Worm (Caenorhabditis elegans) whole organism, L4 larva: ENCODE results near the gene chup-1.

Source experiments
- T20F7.1 ChIP-seq: fragments of 200-800 bp; sonication (Bioruptor generic); optimal IDR thresholded peaks from 2 replicates; lab custom pipeline; 2018; ENCODE audit warnings: mild to moderate bottlenecking, missing genetic modification characterization, missing compliant biosample characterization
- T26A8.4 ChIP-seq: fragments of 200-800 bp; sonication (Bioruptor generic); IDR thresholded peaks from 2 replicates; pipeline ENCODE4 v1.3.6; 2022; ENCODE audit warnings: missing genetic modification characterization, missing compliant biosample characterization
- Y105C5A.15 ChIP-seq: fragments of 200-800 bp; sonication (Bioruptor generic); IDR thresholded peaks from 2 replicates; pipeline ENCODE4 v1.3.6; 2022; ENCODE audit warnings: missing genetic modification characterization, missing compliant biosample characterization
- Y5F2A.4 ChIP-seq: fragments of 200-800 bp; sonication (Bioruptor generic); optimal IDR thresholded peaks from 2 replicates; lab custom pipeline; 2018; ENCODE audit warnings: mild to moderate bottlenecking, missing genetic modification characterization, missing compliant biosample characterization
- Y75B8A.6 ChIP-seq: fragments of 200-800 bp; sonication (Bioruptor generic); IDR thresholded peaks from 2 replicates; pipeline ENCODE4 v1.3.6; 2022; ENCODE audit warnings: missing genetic modification reagents, missing genetic modification characterization, missing compliant biosample characterization
- ZK546.5 ChIP-seq, 2 experiments: sonication (generic microtip); optimal IDR thresholded peaks; 2 replicates each; lab custom pipeline; 2017; ENCODE audit warnings: missing biosample characterization in 2 of 2, missing genetic modification characterization in 2 of 2
- aha-1 ChIP-seq: fragments of 150-350 bp; peaks from one replicate; lab custom pipeline; 2014; ENCODE audit warnings: missing biosample characterization, missing genetic modification characterization
- ctbp-1 ChIP-seq: fragments of 200-800 bp; sonication (Bioruptor generic); IDR thresholded peaks from 2 replicates; pipeline ENCODE4 v1.3.6; 2022; ENCODE audit warnings: missing genetic modification reagents, missing genetic modification characterization, missing compliant biosample characterization
- daf-16 ChIP-seq, 3 experiments: sonication (generic microtip); optimal IDR thresholded peaks; 2 replicates each; lab custom pipeline; 2016 to 2017; ENCODE audit warnings: missing genetic modification characterization in 3 of 3, missing genetic modification reagents in 3 of 3, mild to moderate bottlenecking in 2 of 3, missing compliant biosample characterization in 2 of 3, missing biosample characterization in 1 of 3, moderate library complexity in 1 of 3
- daf-19 ChIP-seq: fragments of 200-800 bp; sonication (Bioruptor generic); conservative IDR thresholded peaks from 2 replicates; pipeline ENCODE4 v1.3.6; 2022; ENCODE audit warnings: missing genetic modification characterization, missing compliant biosample characterization
- dmd-6 ChIP-seq: fragments of 200-800 bp; sonication (Bioruptor generic); IDR thresholded peaks from 2 replicates; pipeline ENCODE4 v1.3.6; 2022; ENCODE audit warnings: missing genetic modification reagents, missing genetic modification characterization, missing compliant biosample characterization
- dmd-8 ChIP-seq: fragments of 200-800 bp; sonication (Bioruptor generic); IDR thresholded peaks from 2 replicates; pipeline ENCODE4 v1.3.6; 2022; ENCODE audit warnings: missing genetic modification characterization, missing compliant biosample characterization
- dmd-9 ChIP-seq: fragments of 200-800 bp; sonication (Bioruptor generic); IDR thresholded peaks from 2 replicates; pipeline ENCODE4 v1.3.6; 2022; ENCODE audit warnings: missing genetic modification reagents, missing genetic modification characterization, missing compliant biosample characterization
- dpl-1 ChIP-seq: fragments of 150-350 bp; optimal IDR thresholded peaks from 2 replicates; lab custom pipeline; 2014; ENCODE audit warnings: missing biosample characterization, missing genetic modification reagents, missing genetic modification characterization
- duxl-1 ChIP-seq: sonication (generic microtip); optimal IDR thresholded peaks from 2 replicates; lab custom pipeline; 2016; ENCODE audit warnings: mild to moderate bottlenecking, missing genetic modification characterization, moderate library complexity, missing compliant biosample characterization; ENCODE audit not compliant: poor library complexity
- dve-1 ChIP-seq: sonication (generic microtip); optimal IDR thresholded peaks from 2 replicates; lab custom pipeline; 2017; ENCODE audit warnings: antibody characterized with exemption, mild to moderate bottlenecking, missing genetic modification characterization, missing compliant biosample characterization; ENCODE audit not compliant: insufficient read depth
- egl-43 ChIP-seq: fragments of 200-800 bp; sonication (Bioruptor generic); IDR thresholded peaks from 2 replicates; pipeline ENCODE4 v1.3.6; 2022; ENCODE audit warnings: missing genetic modification reagents, missing genetic modification characterization, missing compliant biosample characterization
- hlh-30 ChIP-seq: sonication (generic microtip); optimal IDR thresholded peaks from 2 replicates; lab custom pipeline; 2017; ENCODE audit warnings: antibody characterized with exemption, mild to moderate bottlenecking, missing genetic modification characterization, missing compliant biosample characterization; ENCODE audit not compliant: insufficient read depth
- hmg-1.1 ChIP-seq: fragments of 200-800 bp; sonication (Bioruptor generic); IDR thresholded peaks from 2 replicates; pipeline ENCODE4 v1.3.6; 2022; ENCODE audit warnings: missing genetic modification reagents, missing genetic modification characterization, missing compliant biosample characterization
- jun-1 ChIP-seq: fragments of 150-350 bp; optimal IDR thresholded peaks from 2 replicates; lab custom pipeline; 2014; ENCODE audit warnings: missing biosample characterization, missing genetic modification reagents, missing genetic modification characterization
- lim-7 ChIP-seq: fragments of 200-800 bp; sonication (Bioruptor generic); IDR thresholded peaks from 2 replicates; pipeline ENCODE4 v1.3.6; 2022; ENCODE audit warnings: missing genetic modification characterization, missing compliant biosample characterization
- lin-13 ChIP-seq: fragments of 150-350 bp; optimal IDR thresholded peaks from 2 replicates; lab custom pipeline; 2014; ENCODE audit warnings: missing biosample characterization, missing genetic modification reagents, missing genetic modification characterization
- lin-15B ChIP-seq: fragments of 150-350 bp; sonication (generic microtip); optimal IDR thresholded peaks from 3 replicates; lab custom pipeline; 2014; ENCODE audit warnings: missing biosample characterization, missing genetic modification characterization
- lin-38 ChIP-seq: fragments of 200-800 bp; sonication (Bioruptor generic); IDR thresholded peaks from 2 replicates; pipeline ENCODE4 v1.3.6; 2022; ENCODE audit warnings: missing genetic modification reagents, missing genetic modification characterization, missing compliant biosample characterization
- madf-5 ChIP-seq, 2 experiments: fragments of 200-800 bp; sonication (Bioruptor generic); IDR thresholded peaks; 2 replicates each; pipeline ENCODE4 v1.3.6; 2022; ENCODE audit warnings: missing compliant biosample characterization in 2 of 2, missing genetic modification characterization in 2 of 2
- madf-9 ChIP-seq: fragments of 200-800 bp; sonication (Bioruptor generic); conservative IDR thresholded peaks from 2 replicates; pipeline ENCODE4 v1.3.6; 2022; ENCODE audit warnings: missing genetic modification reagents, missing genetic modification characterization, missing compliant biosample characterization
- mdt-29 ChIP-seq: fragments of 200-800 bp; sonication (Bioruptor generic); IDR thresholded peaks from 2 replicates; pipeline ENCODE4 v1.3.6; 2022; ENCODE audit warnings: missing genetic modification reagents, missing genetic modification characterization, missing compliant biosample characterization
- mep-1 ChIP-seq: fragments of 150-350 bp; sonication (generic microtip); optimal IDR thresholded peaks from 3 replicates; lab custom pipeline; 2014; ENCODE audit warnings: missing biosample characterization, missing genetic modification characterization
- mxl-3 ChIP-seq: fragments of 200-800 bp; sonication (Bioruptor generic); optimal IDR thresholded peaks from 2 replicates; lab custom pipeline; 2018; ENCODE audit warnings: mild to moderate bottlenecking, missing genetic modification characterization, missing compliant biosample characterization
- nhr-102 ChIP-seq: sonication (generic microtip); optimal IDR thresholded peaks from 2 replicates; lab custom pipeline; 2016; ENCODE audit warnings: mild to moderate bottlenecking, missing genetic modification characterization, moderate library complexity, missing compliant biosample characterization
- nhr-11 ChIP-seq: fragments of 150-350 bp; optimal IDR thresholded peaks from 2 replicates; lab custom pipeline; 2014; ENCODE audit warnings: missing biosample characterization, missing genetic modification characterization
- nhr-111 ChIP-seq: fragments of 200-800 bp; sonication (Bioruptor generic); optimal IDR thresholded peaks from 2 replicates; lab custom pipeline; 2018; ENCODE audit warnings: mild to moderate bottlenecking, missing genetic modification characterization, missing compliant biosample characterization
- nhr-41 ChIP-seq: fragments of 200-800 bp; sonication (Bioruptor generic); IDR thresholded peaks from 2 replicates; pipeline ENCODE4 v1.3.6; 2022; ENCODE audit warnings: missing genetic modification reagents, missing genetic modification characterization, missing compliant biosample characterization
- nhr-48 ChIP-seq: sonication (generic microtip); optimal IDR thresholded peaks from 2 replicates; lab custom pipeline; 2016; ENCODE audit warnings: mild to moderate bottlenecking, missing genetic modification characterization, missing compliant biosample characterization
- pha-4 ChIP-seq, 2 experiments: fragments of 150-350 bp in 1 of 2; fragments of 200-800 bp in 1 of 2; sonication (Bioruptor generic) in 1 of 2; IDR thresholded peaks in 1 of 2; optimal IDR thresholded peaks in 1 of 2; 2 replicates each; pipeline versions ENCODE4 v1.3.6 to Lab custom; 2014 to 2022; ENCODE audit warnings: missing genetic modification characterization in 2 of 2, missing genetic modification reagents in 2 of 2, missing biosample characterization in 1 of 2, missing compliant biosample characterization in 1 of 2
- php-3 ChIP-seq: fragments of 200-800 bp; sonication (Bioruptor generic); IDR thresholded peaks from 2 replicates; pipeline ENCODE4 v1.3.6; 2022; ENCODE audit warnings: missing genetic modification reagents, missing genetic modification characterization, missing compliant biosample characterization
- pqm-1 ChIP-seq: sonication (generic microtip); optimal IDR thresholded peaks from 2 replicates; lab custom pipeline; 2017; ENCODE audit warnings: missing biosample characterization, missing genetic modification characterization
- spr-3 ChIP-seq: fragments of 200-800 bp; sonication (Bioruptor generic); optimal IDR thresholded peaks from 2 replicates; lab custom pipeline; 2018; ENCODE audit warnings: mild to moderate bottlenecking, missing genetic modification characterization, missing compliant biosample characterization
- vab-7 ChIP-seq: fragments of 200-800 bp; sonication (Bioruptor generic); IDR thresholded peaks from 2 replicates; pipeline ENCODE4 v1.3.6; 2022; ENCODE audit warnings: missing genetic modification reagents, missing genetic modification characterization, missing compliant biosample characterization
- zip-2 ChIP-seq: fragments of 150-350 bp; optimal IDR thresholded peaks from 2 replicates; lab custom pipeline; 2014; ENCODE audit warnings: missing biosample characterization, missing genetic modification characterization

Gene chup-1

DNA sequence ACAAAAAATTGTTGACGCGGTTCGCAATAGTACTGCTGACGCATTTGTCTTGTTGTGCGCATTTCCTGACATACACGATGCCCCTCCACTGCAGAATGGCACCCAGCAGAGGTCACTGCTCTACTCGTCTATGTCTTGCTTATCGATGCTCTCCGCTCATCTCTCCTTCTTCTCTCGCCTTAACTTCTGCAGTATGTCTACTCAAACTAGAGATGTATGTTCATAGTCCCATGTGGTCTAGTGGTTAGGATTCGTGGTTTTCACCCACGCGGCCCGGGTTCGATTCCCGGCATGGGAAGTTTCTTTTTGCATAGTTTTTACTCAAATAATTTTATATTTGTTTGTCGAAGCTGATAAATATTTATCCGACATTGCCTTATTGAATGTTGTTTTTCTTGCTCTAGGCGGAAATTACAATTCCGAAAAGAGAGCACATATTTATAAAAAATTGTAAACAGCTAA lies 44.0 kb downstream of the chup-1 start, which contains the start of gene C28G1.2 (continued):
- TF ChIP-seq ctbp-1 (GFP tag; lab: Robert Waterston, UW) (peak; percentile 94), Y105C5A.15 (GFP tag; lab: Robert Waterston, UW) (peak; percentile 89), ZK546.5 (tag; optimal IDR thresholded peaks at IDR 0.05; lab: Kevin White, UChicago) (no peak), nhr-111 (GFP tag; lab: Kevin White, UChicago) (peak; percentile 90), lin-15B (tag; lab: Kevin White, UChicago) (no peak), dmd-9 (GFP tag; lab: Robert Waterston, UW) (peak; percentile 93), dmd-6 (GFP tag; lab: Robert Waterston, UW) (peak; percentile 88), lin-38 (GFP tag; lab: Robert Waterston, UW) (peak; percentile 86), Y5F2A.4 (GFP tag; lab: Kevin White, UChicago) (peak; percentile 87), mdt-29 (GFP tag; lab: Robert Waterston, UW) (peak; percentile 88), dmd-8 (peak; percentile 98), pqm-1 (tag; lab: Kevin White, UChicago) (no peak), zip-2 (tag; lab: Kevin White, UChicago) (peak; percentile 68)

DNA sequence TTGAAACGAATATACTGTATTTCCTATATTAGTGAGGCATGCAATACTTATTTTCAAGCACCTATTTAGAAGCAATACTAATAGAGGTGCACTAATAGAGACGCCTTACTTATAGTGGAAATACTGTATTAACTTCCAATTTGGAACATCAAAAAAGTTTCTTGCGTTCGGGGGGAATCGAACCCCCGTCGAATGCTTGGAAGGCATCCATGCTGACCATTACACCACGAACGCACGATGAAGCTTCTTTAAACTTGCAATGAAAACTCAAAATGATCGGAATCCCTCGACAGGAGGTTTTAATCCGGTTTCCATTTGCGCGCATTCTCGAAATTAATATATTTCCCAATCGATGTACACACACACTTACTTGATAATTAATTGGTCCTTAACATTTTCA lies 46.2 kb downstream of the chup-1 start:
- peak; percentile 4 for TF ChIP-seq nhr-48 (tag; lab: Kevin White, UChicago)
- 0 out of 2 replicates have a peak, but pooled peaks have one; percentile 57 for TF ChIP-seq dmd-8
- TF ChIP-seq jun-1 (tag; lab: Kevin White, UChicago): no peak
- peak; percentile 72 for TF ChIP-seq aha-1 (tag; lab: Kevin White, UChicago)
- TF ChIP-seq lin-38 (GFP tag; lab: Robert Waterston, UW): peak; percentile 66; the same call in 1 of the 2 replicates
- TF ChIP-seq nhr-41: peak; percentile 82; the same call in 1 of the 2 replicates
- TF ChIP-seq daf-19 (GFP tag; lab: Robert Waterston, UW): 0 out of 2 replicates have a peak, but pooled peaks have one; percentile 33
- 0 out of 2 replicates have a peak, but pooled peaks have one; percentile 52 for TF ChIP-seq mdt-29 (GFP tag; lab: Robert Waterston, UW)
- peak; percentile 86 for TF ChIP-seq egl-43 (GFP tag; lab: Robert Waterston, UW)
- TF ChIP-seq zip-2 (tag; lab: Kevin White, UChicago): peak; percentile 12
- 0 out of 2 replicates have a peak, but pooled peaks have one; percentile 32 for TF ChIP-seq ctbp-1 (GFP tag; lab: Robert Waterston, UW)
- TF ChIP-seq spr-3 (GFP tag; lab: Kevin White, UChicago): no peak
- TF ChIP-seq lim-7 (GFP tag; lab: Robert Waterston, UW): peak; percentile 91
- 0 out of 2 replicates have a peak, but pooled peaks have one; percentile 27 for TF ChIP-seq php-3 (GFP tag; lab: Robert Waterston, UW)
- peak; percentile 79; the same call in 1 of the 2 replicates for TF ChIP-seq pha-4 (GFP tag; IDR thresholded peaks at IDR 0.05; lab: Robert Waterston, UW)
- no peak for TF ChIP-seq pha-4 (tag; optimal IDR thresholded peaks at IDR 0.05; lab: Kevin White, UChicago)
- peak; percentile 35 for TF ChIP-seq dve-1 (tag; lab: Kevin White, UChicago)
- TF ChIP-seq mxl-3 (GFP tag; lab: Kevin White, UChicago): peak; percentile 3
- TF ChIP-seq mep-1 (tag; lab: Kevin White, UChicago): no peak
- TF ChIP-seq duxl-1 (tag; lab: Kevin White, UChicago): peak; percentile 41
- peak; percentile 15 for TF ChIP-seq hlh-30 (tag; lab: Kevin White, UChicago)
- TF ChIP-seq madf-9 (GFP tag; lab: Robert Waterston, UW): peak; percentile 50; the same call in 1 of the 2 replicates
- TF ChIP-seq lin-13 (GFP tag; lab: Kevin White, UChicago): peak; percentile 10
- TF ChIP-seq Y105C5A.15 (GFP tag; lab: Robert Waterston, UW): 0 out of 2 replicates have a peak, but pooled peaks have one; percentile 68
- no peak for TF ChIP-seq madf-5 (GFP tag; IDR thresholded peaks at IDR 0.05; lab: Robert Waterston, UW)
- peak in 1 of 2 experiments; percentile 70 for TF ChIP-seq daf-16 (GFP tag; optimal IDR thresholded peaks at IDR 0.05; lab: Kevin White, UChicago)
- peak; percentile 15 for TF ChIP-seq daf-16 (tag; optimal IDR thresholded peaks at IDR 0.05; lab: Kevin White, UChicago)
- TF ChIP-seq T26A8.4 (GFP tag; lab: Robert Waterston, UW): peak; percentile 54; the same call in 1 of the 2 replicates
- TF ChIP-seq nhr-102: peak; percentile 8
- TF ChIP-seq vab-7 (GFP tag; lab: Robert Waterston, UW): peak; percentile 70; the same call in 1 of the 2 replicates
- TF ChIP-seq T20F7.1: no peak
- TF ChIP-seq Y75B8A.6: no peak
- no peak for TF ChIP-seq nhr-11 (tag; lab: Kevin White, UChicago)
- TF ChIP-seq dpl-1 (GFP tag; lab: Kevin White, UChicago): peak; percentile 10
- 0 out of 2 replicates have a peak, but pooled peaks have one; percentile 34 for TF ChIP-seq hmg-1.1 (GFP tag; lab: Robert Waterston, UW)
